Fruit fly (Drosophila melanogaster): Measurements from ENCODE around the gene CG44008.

CG44008 gene

dm6 chr2L:11797127-11797526 is 45.1 kb downstream of the CG44008 start:
- TF ChIP-seq GATAd (GFP tag; optimal IDR thresholded peaks at IDR 0.05) (no peak), Dfd (GFP tag; optimal IDR thresholded peaks at IDR 0.05) (peak; percentile 95)

DNA sequence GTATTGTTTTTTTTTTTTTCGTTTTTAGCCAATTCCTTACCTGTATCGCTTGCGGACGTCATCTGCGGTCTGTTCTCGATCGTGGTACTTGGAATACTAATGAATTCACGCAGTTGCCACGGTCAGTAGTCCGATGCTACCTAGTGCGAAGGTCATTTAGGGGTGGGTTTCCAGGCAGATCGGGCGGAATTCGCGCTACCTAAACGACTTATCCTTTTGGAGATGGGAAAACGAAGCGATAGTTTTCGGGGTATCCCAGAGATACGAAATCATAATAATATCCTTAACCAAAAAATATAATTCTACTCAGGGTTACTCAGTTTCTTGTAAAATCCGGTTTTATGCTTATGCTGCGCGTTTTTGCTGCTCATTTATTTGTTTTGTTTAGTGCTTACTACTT is 48.3 kb downstream of the CG44008 start, which contains the start of gene CG14937:
TSS of gene CG14937 (minus strand) at position 101 of the 400 bp plus-strand sequence.
- TF ChIP-seq OdsH (GFP tag; optimal IDR thresholded peaks at IDR 0.05) (no peak), CrebA (GFP tag; optimal IDR thresholded peaks at IDR 0.05; ENCODE audit: borderline replicate concordance) (no peak)

DNA sequence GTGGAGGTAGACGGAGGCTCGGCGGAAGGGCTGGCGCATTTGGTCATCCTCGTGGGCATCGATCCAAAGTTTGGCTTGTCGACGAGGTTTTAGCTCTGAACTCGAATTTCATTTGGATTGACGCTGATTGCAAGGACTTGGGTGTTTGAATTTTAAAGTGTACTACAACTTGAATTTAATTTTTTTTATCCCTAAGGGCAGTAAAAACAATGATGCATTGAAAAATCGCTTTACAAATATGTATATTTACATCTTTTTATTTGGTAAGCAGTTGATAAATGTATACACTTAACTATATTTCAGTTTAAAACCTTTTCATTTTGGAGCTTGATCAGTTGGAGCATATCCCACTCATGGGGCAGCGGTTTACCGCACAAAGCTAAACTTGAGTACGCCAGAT is 50.0 kb downstream of the CG44008 start, which contains the start of gene Tsp33B:
TSS of gene Tsp33B (minus strand) at position 101 of the 400 bp plus-strand sequence.
- no peak for TF ChIP-seq brk (GFP tag; optimal IDR thresholded peaks at IDR 0.05)
- no peak for TF ChIP-seq jim (GFP tag; optimal IDR thresholded peaks at IDR 0.05)
- no peak for TF ChIP-seq Dif (GFP tag; optimal IDR thresholded peaks at IDR 0.05; ENCODE audit: partially characterized antibody)
- no peak for TF ChIP-seq Hnf4 (GFP tag; optimal IDR thresholded peaks at IDR 0.05)
- TF ChIP-seq dl (GFP tag; optimal IDR thresholded peaks at IDR 0.05; ENCODE audit: insufficient read depth in 1 of 2, partially characterized antibody in 2 of 2) = no peak
- TF ChIP-seq Mio (GFP tag; optimal IDR thresholded peaks at IDR 0.05) = no peak
- no peak for TF ChIP-seq br (GFP tag; optimal IDR thresholded peaks at IDR 0.05)
- no peak for TF ChIP-seq Sp1 (GFP tag; optimal IDR thresholded peaks at IDR 0.05)
- TF ChIP-seq sage (GFP tag; optimal IDR thresholded peaks at IDR 0.05) = no peak
- TF ChIP-seq tai (GFP tag; optimal IDR thresholded peaks at IDR 0.05) = no peak
- TF ChIP-seq N (GFP tag; optimal IDR thresholded peaks at IDR 0.05) = no peak
- TF ChIP-seq usp (GFP tag; optimal IDR thresholded peaks at IDR 0.05) = no peak
- no peak for TF ChIP-seq foxo (GFP tag; optimal IDR thresholded peaks at IDR 0.05)
- TF ChIP-seq Rel (GFP tag; optimal IDR thresholded peaks at IDR 0.05) = no peak
- no peak for TF ChIP-seq Rel (tag; optimal IDR thresholded peaks at IDR 0.05)
- no peak for TF ChIP-seq h (GFP tag; optimal IDR thresholded peaks at IDR 0.05)
- no peak for TF ChIP-seq GATAd (GFP tag; optimal IDR thresholded peaks at IDR 0.05)
- TF ChIP-seq CG9705 (GFP tag; optimal IDR thresholded peaks at IDR 0.05) = no peak
- no peak for TF ChIP-seq Hr78 (GFP tag; optimal IDR thresholded peaks at IDR 0.05)
- no peak for TF ChIP-seq sv (GFP tag; optimal IDR thresholded peaks at IDR 0.05)

Measured in whole organism, wandering third instar larva.